Fruit fly (Drosophila melanogaster) whole organism, embryonic: ENCODE results near the gene Roc1b.

Experiments
- Abd-B ChIP-seq: fragments of 200-800 bp; sonication (Bioruptor generic); optimal IDR thresholded peaks from 2 replicates; lab custom pipeline; 2018; ENCODE audit warnings: missing biosample characterization, mild to moderate bottlenecking, missing genetic modification characterization, moderate library complexity
- Adf1 ChIP-seq: fragments of 200-800 bp; sonication (Bioruptor generic); IDR thresholded peaks from 2 replicates; pipeline ENCODE4 v1.3.6; 2022; ENCODE audit warnings: missing biosample characterization, missing genetic modification characterization
- Atf3 ChIP-seq: fragments of 200-800 bp; sonication (Bioruptor generic); optimal IDR thresholded peaks from 3 replicates; lab custom pipeline; 2016; ENCODE audit warnings: missing biosample characterization, missing genetic modification characterization
- BEAF-32 ChIP-seq: fragments of 200-800 bp; sonication (Bioruptor generic); optimal IDR thresholded peaks from 3 replicates; lab custom pipeline; 2017; ENCODE audit warnings: missing biosample characterization, missing genetic modification characterization, mild to moderate bottlenecking, moderate library complexity, missing genetic modification reagents
- CG10321 ChIP-seq: fragments of 200-800 bp; sonication (Bioruptor generic); IDR thresholded peaks from 2 replicates; pipeline ENCODE4 v1.3.6; 2022; ENCODE audit warnings: missing biosample characterization, missing genetic modification characterization
- CG10543 ChIP-seq: fragments of 200-800 bp; sonication (Bioruptor generic); optimal IDR thresholded peaks from 3 replicates; lab custom pipeline; 2017; ENCODE audit warnings: missing biosample characterization, mild to moderate bottlenecking, missing genetic modification characterization, moderate library complexity
- CG11504 ChIP-seq: fragments of 200-800 bp; sonication (Bioruptor generic); optimal IDR thresholded peaks from 3 replicates; lab custom pipeline; 2019; ENCODE audit warnings: missing biosample characterization, mild to moderate bottlenecking, missing genetic modification characterization, moderate library complexity
- CG12155 ChIP-seq: fragments of 200-800 bp; sonication (Bioruptor generic); optimal IDR thresholded peaks from 3 replicates; lab custom pipeline; 2016; ENCODE audit warnings: missing biosample characterization, missing genetic modification characterization
- CG12391 ChIP-seq: fragments of 200-800 bp; sonication (Bioruptor generic); optimal IDR thresholded peaks from 3 replicates; lab custom pipeline; 2018; ENCODE audit warnings: missing biosample characterization, mild to moderate bottlenecking, missing genetic modification characterization, moderate library complexity
- CG12942 ChIP-seq: fragments of 200-800 bp; sonication (Bioruptor generic); optimal IDR thresholded peaks from 3 replicates; lab custom pipeline; 2016; ENCODE audit warnings: missing biosample characterization, missing genetic modification characterization
- CG13287 ChIP-seq: fragments of 200-800 bp; sonication (Bioruptor generic); IDR thresholded peaks from 2 replicates; pipeline ENCODE4 v1.3.6; 2022; ENCODE audit warnings: missing biosample characterization, missing genetic modification characterization; ENCODE audit not compliant: partially characterized antibody
- CG13894 ChIP-seq: fragments of 200-800 bp; sonication (Bioruptor generic); optimal IDR thresholded peaks from 3 replicates; lab custom pipeline; 2018; ENCODE audit warnings: missing biosample characterization, mild to moderate bottlenecking, missing genetic modification characterization, moderate library complexity
- CG14014 ChIP-seq: fragments of 200-800 bp; sonication (Bioruptor generic); IDR thresholded peaks from 2 replicates; pipeline ENCODE4 v1.3.6; 2022; ENCODE audit warnings: missing biosample characterization, missing genetic modification characterization
- CG14710 ChIP-seq: fragments of 200-800 bp; sonication (Bioruptor generic); optimal IDR thresholded peaks from 3 replicates; lab custom pipeline; 2019; ENCODE audit warnings: missing biosample characterization, mild to moderate bottlenecking, missing genetic modification characterization, moderate library complexity
- CG16863 ChIP-seq: fragments of 200-800 bp; sonication (Bioruptor generic); optimal IDR thresholded peaks from 3 replicates; lab custom pipeline; 2016; ENCODE audit warnings: missing biosample characterization, missing genetic modification characterization
- CG18599 ChIP-seq: fragments of 200-800 bp; sonication (Bioruptor generic); optimal IDR thresholded peaks from 3 replicates; lab custom pipeline; 2017; ENCODE audit warnings: missing biosample characterization, missing genetic modification characterization, mild to moderate bottlenecking, moderate library complexity, missing genetic modification reagents
- CG4404 ChIP-seq: fragments of 200-800 bp; sonication (Bioruptor generic); IDR thresholded peaks from 2 replicates; pipeline ENCODE4 v1.3.6; 2022; ENCODE audit warnings: missing biosample characterization, missing genetic modification characterization
- CG6654 ChIP-seq: fragments of 200-800 bp; sonication (Bioruptor generic); optimal IDR thresholded peaks from 2 replicates; lab custom pipeline; 2017; ENCODE audit warnings: missing biosample characterization, mild to moderate bottlenecking, missing genetic modification characterization
- CG7372 ChIP-seq: fragments of 200-800 bp; sonication (Bioruptor generic); IDR thresholded peaks from 2 replicates; pipeline ENCODE4 v1.3.6; 2022; ENCODE audit warnings: missing biosample characterization, missing genetic modification characterization
- CG8089 ChIP-seq: fragments of 200-800 bp; sonication (Bioruptor generic); optimal IDR thresholded peaks from 3 replicates; lab custom pipeline; 2016; ENCODE audit warnings: missing biosample characterization, missing genetic modification characterization
- CG8924 ChIP-seq: fragments of 200-800 bp; optimal IDR thresholded peaks from 3 replicates; lab custom pipeline; 2019; ENCODE audit warnings: missing biosample characterization, mild to moderate bottlenecking, missing genetic modification characterization, moderate library complexity
- CG9932 ChIP-seq: fragments of 200-800 bp; sonication (Bioruptor generic); IDR thresholded peaks from 2 replicates; pipeline ENCODE4 v1.3.6; 2022; ENCODE audit warnings: missing biosample characterization, missing genetic modification characterization
- Chrac-16 ChIP-seq: fragments of 200-800 bp; sonication (Bioruptor generic); optimal IDR thresholded peaks from 3 replicates; lab custom pipeline; 2016; ENCODE audit warnings: missing biosample characterization, missing genetic modification characterization
- Ets65A ChIP-seq: fragments of 200-800 bp; sonication (Bioruptor generic); peaks from one replicate; lab custom pipeline; 2016; ENCODE audit warnings: missing biosample characterization, missing genetic modification characterization
- Lhr ChIP-seq: fragments of 200-800 bp; sonication (Bioruptor generic); optimal IDR thresholded peaks from 3 replicates; lab custom pipeline; 2017; ENCODE audit warnings: mild to moderate bottlenecking, missing biosample characterization, missing genetic modification reagents, missing genetic modification characterization
- Neu2 ChIP-seq: fragments of 200-800 bp; sonication (Bioruptor generic); optimal IDR thresholded peaks from 3 replicates; lab custom pipeline; 2016; ENCODE audit warnings: missing biosample characterization, missing genetic modification characterization, borderline replicate concordance
- Taf1 ChIP-seq: fragments of 200-800 bp; sonication (Bioruptor generic); IDR thresholded peaks from 2 replicates; pipeline ENCODE4 v1.3.6; 2022; ENCODE audit warnings: missing biosample characterization, missing genetic modification characterization
- Xrp1 ChIP-seq: fragments of 200-800 bp; sonication (Bioruptor generic); IDR thresholded peaks from 2 replicates; pipeline ENCODE4 v1.3.6; 2022; ENCODE audit warnings: missing biosample characterization, missing genetic modification characterization
- br ChIP-seq: fragments of >200 bp; optimal IDR thresholded peaks from 2 replicates; lab custom pipeline; 2017
- chn ChIP-seq: fragments of 200-800 bp; sonication (Bioruptor generic); optimal IDR thresholded peaks from 2 replicates; lab custom pipeline; 2016; ENCODE audit warnings: missing biosample characterization, missing genetic modification characterization
- ci ChIP-seq: fragments of 200-800 bp; sonication (Bioruptor generic); IDR thresholded peaks from 3 replicates; pipeline ENCODE4 v1.3.6; 2022; ENCODE audit warnings: missing biosample characterization, missing genetic modification characterization
- crp ChIP-seq, 2 experiments: fragments of 200-800 bp; sonication (Bioruptor generic); optimal IDR thresholded peaks; 2 replicates in 1 of 2; 3 replicates in 1 of 2; lab custom pipeline; 2017; ENCODE audit warnings: missing biosample characterization in 2 of 2, missing genetic modification characterization in 2 of 2, mild to moderate bottlenecking in 1 of 2, moderate library complexity in 1 of 2
- dimm ChIP-seq: fragments of 200-800 bp; sonication (Bioruptor generic); IDR thresholded peaks from 2 replicates; pipeline ENCODE4 v1.3.6; 2022; ENCODE audit warnings: missing biosample characterization, missing genetic modification characterization
- disco-r ChIP-seq: fragments of 200-800 bp; sonication (Bioruptor generic); optimal IDR thresholded peaks from 2 replicates; lab custom pipeline; 2016; ENCODE audit warnings: missing biosample characterization, missing genetic modification characterization
- dysf ChIP-seq: fragments of 200-800 bp; sonication (Bioruptor generic); IDR thresholded peaks from 3 replicates; pipeline ENCODE4 v1.3.6; 2022; ENCODE audit warnings: missing biosample characterization, missing genetic modification characterization
- nom ChIP-seq: fragments of 200-800 bp; sonication (Bioruptor generic); optimal IDR thresholded peaks from 2 replicates; lab custom pipeline; 2017; ENCODE audit warnings: missing biosample characterization, missing genetic modification characterization, mild to moderate bottlenecking, moderate library complexity, missing genetic modification reagents
- p53 ChIP-seq: fragments of 200-800 bp; sonication (Bioruptor generic); optimal IDR thresholded peaks from 2 replicates; lab custom pipeline; 2016; ENCODE audit warnings: missing biosample characterization, missing genetic modification characterization
- sd ChIP-seq: fragments of 200-800 bp; sonication (Bioruptor generic); optimal IDR thresholded peaks from 3 replicates; lab custom pipeline; 2018; ENCODE audit warnings: missing biosample characterization, mild to moderate bottlenecking, missing genetic modification characterization, moderate library complexity
- sens ChIP-seq: fragments of 200-800 bp; sonication (Bioruptor generic); peaks from one replicate; lab custom pipeline; 2016; ENCODE audit warnings: missing biosample characterization, missing genetic modification characterization
- shn ChIP-seq: fragments of 200-800 bp; sonication (Bioruptor generic); optimal IDR thresholded peaks from 3 replicates; lab custom pipeline; 2016; ENCODE audit warnings: missing biosample characterization, missing genetic modification characterization
- slbo ChIP-seq: fragments of 200-800 bp; sonication (Bioruptor generic); IDR thresholded peaks from 2 replicates; pipeline ENCODE4 v1.3.6; 2022; ENCODE audit warnings: missing biosample characterization, missing genetic modification characterization
- slp2 ChIP-seq: fragments of 200-800 bp; sonication (Bioruptor generic); optimal IDR thresholded peaks from 2 replicates; lab custom pipeline; 2016; ENCODE audit warnings: missing biosample characterization, missing genetic modification characterization
- ssp ChIP-seq: fragments of 200-800 bp; sonication (Bioruptor generic); IDR thresholded peaks from 2 replicates; pipeline ENCODE4 v1.3.6; 2022; ENCODE audit warnings: missing biosample characterization, missing genetic modification characterization
- tna ChIP-seq: fragments of 200-800 bp; sonication (Bioruptor generic); IDR thresholded peaks from 2 replicates; pipeline ENCODE4 v1.3.6; 2022; ENCODE audit warnings: missing biosample characterization, missing genetic modification characterization; ENCODE audit not compliant: partially characterized antibody
- wdn ChIP-seq: fragments of 200-800 bp; sonication (Bioruptor generic); IDR thresholded peaks from 2 replicates; pipeline ENCODE4 v1.3.6; 2022; ENCODE audit warnings: missing biosample characterization, missing genetic modification characterization
- z ChIP-seq: fragments of 200-800 bp; sonication (Bioruptor generic); IDR thresholded peaks from 3 replicates; pipeline ENCODE4 v1.3.6; 2022; ENCODE audit warnings: missing biosample characterization, missing genetic modification characterization
- zfh2 ChIP-seq: fragments of 200-800 bp; sonication (Bioruptor generic); optimal IDR thresholded peaks from 2 replicates; lab custom pipeline; 2016; ENCODE audit warnings: missing biosample characterization, missing genetic modification characterization

Gene Roc1b

DNA sequence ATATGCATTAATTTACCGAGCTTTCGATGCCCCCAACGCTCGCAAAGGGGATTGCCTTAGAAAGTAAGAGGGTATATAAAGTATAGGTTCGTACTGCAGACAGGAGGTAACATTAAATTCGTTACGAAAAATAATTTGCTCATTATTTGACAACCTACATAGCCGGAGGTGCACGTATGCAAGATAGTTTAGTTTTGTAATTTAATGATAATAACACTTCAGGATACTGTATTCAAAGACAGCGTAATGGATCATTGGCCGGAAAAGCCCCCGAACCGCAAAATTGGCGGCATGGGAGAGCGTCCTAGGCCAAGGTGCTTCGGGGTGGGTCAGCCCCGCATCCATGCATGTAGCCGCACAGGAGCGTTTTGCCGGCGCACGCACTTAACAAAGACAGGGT, 45.5 kb upstream of the Roc1b start (continued):
- TF ChIP-seq Chrac-16 (GFP tag; lab: Kevin White, UChicago) (no peak), BEAF-32 (GFP tag; lab: Kevin White, UChicago) (no peak), Lhr (no peak), CG10321 (GFP tag; lab: Robert Waterston, UW) (no peak), CG14710 (tag; lab: Kevin White, UChicago) (no peak), ssp (GFP tag; lab: Robert Waterston, UW) (no peak), shn (GFP tag; lab: Kevin White, UChicago) (no peak), Xrp1 (GFP tag; lab: Robert Waterston, UW) (no peak), tna (GFP tag; lab: Robert Waterston, UW) (no peak), nom (GFP tag; lab: Kevin White, UChicago) (no peak), CG18599 (peak; percentile 55), CG13287 (GFP tag; lab: Robert Waterston, UW) (no peak)

DNA sequence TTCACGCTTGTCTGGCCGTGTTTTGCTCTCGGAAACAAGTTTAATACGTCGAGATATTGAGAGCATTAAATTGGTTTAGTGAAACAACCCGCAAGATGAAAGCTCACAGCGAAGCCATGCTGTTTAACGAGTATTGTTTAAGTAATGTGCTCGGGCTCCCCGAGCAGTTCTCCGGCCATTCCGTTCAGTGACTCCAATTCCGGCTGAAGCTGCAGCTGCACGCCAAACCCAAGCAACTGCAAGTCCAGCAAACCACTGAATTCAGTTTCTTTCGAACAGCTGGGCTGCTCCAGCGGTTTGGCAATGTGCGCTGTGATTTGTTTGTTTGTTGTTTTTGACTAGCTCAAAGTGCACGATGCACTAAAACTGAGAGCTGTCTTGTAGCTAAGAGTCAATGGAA, 42.6 kb upstream of the Roc1b start:
- TF ChIP-seq CG8089 (GFP tag; lab: Kevin White, UChicago) (no peak), sens (GFP tag; lab: Kevin White, UChicago) (peak; percentile 38), Ets65A (GFP tag; lab: Kevin White, UChicago) (peak; percentile 78)

DNA sequence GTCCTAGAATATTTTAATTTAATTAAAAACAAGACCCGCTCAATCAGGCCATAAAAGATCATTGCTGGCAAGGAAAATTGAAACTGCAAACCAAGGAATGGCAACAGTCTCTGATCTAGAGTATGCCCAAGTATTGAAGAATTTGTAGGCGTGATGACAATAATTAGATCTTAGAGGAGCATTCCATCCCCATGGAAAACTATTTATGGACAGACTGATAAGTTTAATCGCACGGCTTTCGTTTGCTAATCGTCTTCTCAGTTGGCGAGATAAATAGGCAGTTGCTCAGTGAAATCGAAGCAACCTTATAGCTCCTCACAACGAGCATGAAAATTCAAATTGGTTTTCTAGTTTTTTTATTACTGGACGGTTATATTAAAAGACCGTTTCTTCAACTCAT, 41.0 kb upstream of the Roc1b start, which contains the start of gene ddbt:
TSS of gene ddbt (plus strand) at position 301 of the 400 bp plus-strand sequence.
- TF ChIP-seq CG10543 (no peak), disco-r (GFP tag; lab: Kevin White, UChicago) (no peak), Taf1 (GFP tag; lab: Robert Waterston, UW) (no peak), ci (GFP tag; lab: Robert Waterston, UW) (no peak), CG16863 (GFP tag; lab: Kevin White, UChicago) (no peak), dimm (GFP tag; lab: Robert Waterston, UW) (no peak), wdn (GFP tag; lab: Robert Waterston, UW) (no peak), CG6654 (GFP tag; lab: Kevin White, UChicago) (no peak), CG4404 (GFP tag; lab: Robert Waterston, UW) (no peak), Abd-B (GFP tag; lab: Kevin White, UChicago) (no peak), Neu2 (GFP tag; lab: Kevin White, UChicago) (no peak), p53 (GFP tag; lab: Kevin White, UChicago) (no peak), slbo (no peak), CG13894 (tag; lab: Kevin White, UChicago) (no peak), Adf1 (no peak), CG11504 (tag; lab: Kevin White, UChicago) (no peak), CG7372 (GFP tag; lab: Robert Waterston, UW) (no peak), slp2 (GFP tag; lab: Kevin White, UChicago) (no peak), dysf (no peak)

DNA sequence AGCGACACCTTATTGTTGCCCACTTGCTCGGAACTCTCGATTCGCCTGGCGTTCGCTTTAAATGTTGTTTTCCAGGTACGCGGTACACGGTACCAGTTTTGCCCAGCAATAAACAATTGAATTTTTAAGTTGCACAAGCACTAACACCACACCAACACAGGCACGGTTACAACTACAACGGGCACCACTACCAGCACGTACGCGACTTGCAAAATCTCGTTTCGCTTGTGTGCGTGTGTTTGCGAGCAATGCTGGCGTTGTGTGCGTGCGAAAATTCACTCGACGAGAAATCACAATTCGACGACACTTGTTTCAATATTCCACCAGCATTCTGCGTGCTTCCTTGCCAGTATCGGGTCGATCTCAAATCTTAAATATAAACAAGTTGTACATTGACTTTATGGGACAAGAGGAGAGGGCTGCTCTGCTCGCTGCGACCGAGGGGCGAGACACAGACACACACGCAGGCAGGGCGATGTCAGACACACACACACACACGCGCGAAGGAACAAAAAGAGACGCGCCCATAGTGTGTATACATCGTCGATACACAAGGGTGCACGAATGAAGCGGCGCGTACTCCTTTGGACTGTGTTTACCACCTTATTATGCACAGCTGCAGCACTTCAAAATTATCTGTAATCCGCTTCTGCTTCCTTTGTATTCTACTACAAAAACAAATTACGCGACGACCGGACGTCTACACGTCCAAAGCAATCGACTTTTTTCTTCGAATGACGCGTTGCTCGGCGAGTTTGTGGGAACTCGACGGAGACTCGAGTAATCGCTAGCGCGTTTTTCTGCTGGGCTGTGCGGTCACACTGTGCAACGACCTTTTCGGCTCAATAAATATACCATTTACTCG, 38.4 kb upstream of the Roc1b start, which contains the start of gene fwd:
TSS of gene fwd (minus strand) at position 740 of the 865 bp plus-strand sequence.
- TF ChIP-seq CG12942 (GFP tag; lab: Kevin White, UChicago) (no peak), CG12391 (peak; percentile 62), chn (peak; percentile 6), CG14014 (GFP tag; lab: Robert Waterston, UW) (no peak), zfh2 (GFP tag; lab: Kevin White, UChicago) (peak; percentile 3), crp (GFP tag; optimal IDR thresholded peaks at IDR 0.05; lab: Kevin White, UChicago) (peak in 1 of 2 experiments; percentile 29), br (lab: Kevin White, UChicago) (no peak), CG8924 (peak; percentile 76), CG9932 (GFP tag; lab: Robert Waterston, UW) (peak; percentile 38; the same call in 1 of the 2 replicates), Atf3 (no peak), z (GFP tag; lab: Robert Waterston, UW) (peak; percentile 85), sd (tag; lab: Kevin White, UChicago) (peak; percentile 16), CG12155 (GFP tag; lab: Kevin White, UChicago) (peak; percentile 100), slbo (peak; percentile 15; the same call in 1 of the 2 replicates)
